Worm (Caenorhabditis elegans): Measurements from ENCODE around the gene cogc-6.

DNA sequence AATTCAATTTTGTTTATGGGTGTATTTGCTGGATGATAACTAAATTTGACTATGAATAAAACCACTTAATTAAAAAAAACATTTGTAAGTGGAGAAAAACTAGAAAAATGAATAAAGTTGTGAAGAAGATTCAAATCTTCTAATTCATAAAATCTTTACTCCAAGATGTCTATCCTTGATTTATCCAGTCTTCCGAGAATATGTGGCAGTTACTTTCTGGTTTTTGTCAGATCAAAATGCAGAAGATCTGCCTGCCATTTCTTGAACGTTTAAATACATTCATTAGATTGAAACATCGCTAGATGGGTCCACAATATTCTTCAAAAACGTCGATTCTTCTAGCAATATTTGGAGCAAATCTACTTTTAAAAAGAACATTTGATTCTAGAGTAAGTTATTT lies 35.4 kb downstream of the cogc-6 start, which contains the start of gene F20D6.2:
- TF ChIP-seq zip-8 (tag; optimal IDR thresholded peaks at IDR 0.05) (no peak), ceh-43 (GFP tag; optimal IDR thresholded peaks at IDR 0.05) (no peak), ceh-39 (tag; optimal IDR thresholded peaks at IDR 0.05) (no peak), pha-4 (tag; optimal IDR thresholded peaks at IDR 0.05) (no peak), nhr-28 (tag; optimal IDR thresholded peaks at IDR 0.05) (no peak), unc-62 (GFP tag; optimal IDR thresholded peaks at IDR 0.05) (no peak), flh-1 (GFP tag; optimal IDR thresholded peaks at IDR 0.05) (no peak), unc-39 (tag; optimal IDR thresholded peaks at IDR 0.05) (no peak), nhr-237 (tag; optimal IDR thresholded peaks at IDR 0.05) (no peak), lin-32 (GFP tag; optimal IDR thresholded peaks at IDR 0.05) (no peak), ces-1 (GFP tag; optimal IDR thresholded peaks at IDR 0.05) (no peak), nhr-12 (tag; optimal IDR thresholded peaks at IDR 0.05) (no peak), cnd-1 (tag; optimal IDR thresholded peaks at IDR 0.05) (no peak)
